Worm (Caenorhabditis elegans): Measurements from ENCODE around the gene cpg-18.
A peak's percentile ranks its signal among the peaks of the same experiment; 100 is the strongest.

cpg-18 gene

DNA sequence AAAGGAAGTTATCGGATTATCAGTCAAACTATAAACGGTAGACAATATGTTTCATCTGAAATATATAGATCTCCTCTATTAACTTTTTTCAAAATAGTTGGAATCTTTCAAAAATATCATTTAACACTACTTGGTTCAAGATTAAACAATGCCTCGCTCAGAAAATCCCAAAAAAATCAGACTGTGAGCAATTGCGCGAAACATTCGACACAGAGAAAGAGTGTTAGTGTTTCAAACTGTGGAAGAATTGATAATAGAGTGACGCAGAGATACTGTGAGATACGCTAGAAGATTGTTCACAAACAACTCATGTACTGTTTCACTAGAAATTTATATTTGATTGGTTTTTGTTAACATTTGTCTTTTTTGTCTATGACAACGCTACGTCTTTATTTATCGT, 6.2 kb downstream of the cpg-18 start, which contains the start of gene chil-11:
TSS of gene chil-11 (plus strand) at position 301 of the 400 bp plus-strand sequence.
- TF ChIP-seq hlh-26 (GFP tag; conservative IDR thresholded peaks at IDR 0.05), result no peak
- no peak for TF ChIP-seq T07F8.4 (tag; optimal IDR thresholded peaks at IDR 0.05)
- no peak for TF ChIP-seq nhr-80 (tag; optimal IDR thresholded peaks at IDR 0.05)
- no peak for TF ChIP-seq hrde-1 (tag; optimal IDR thresholded peaks at IDR 0.05; ENCODE audit: borderline replicate concordance)
- TF ChIP-seq unc-130 (GFP tag; optimal IDR thresholded peaks at IDR 0.05), result no peak
- no peak for TF ChIP-seq ceh-91 (GFP tag; IDR thresholded peaks at IDR 0.05)
- TF ChIP-seq unc-62 (GFP tag; optimal IDR thresholded peaks at IDR 0.05), result no peak
- TF ChIP-seq nhr-27 (tag; optimal IDR thresholded peaks at IDR 0.05), result no peak
- no peak for TF ChIP-seq gei-17 (GFP tag; optimal IDR thresholded peaks at IDR 0.05)
- TF ChIP-seq ceh-27 (GFP tag; optimal IDR thresholded peaks at IDR 0.05), result no peak
- no peak for TF ChIP-seq dox-1 (GFP tag; IDR thresholded peaks at IDR 0.05)
- no peak for TF ChIP-seq ztf-18 (tag; optimal IDR thresholded peaks at IDR 0.05)
- TF ChIP-seq F33H1.4 (GFP tag; IDR thresholded peaks at IDR 0.05), result no peak
- no peak for TF ChIP-seq madf-3 (GFP tag; IDR thresholded peaks at IDR 0.05)
- TF ChIP-seq ceh-58 (GFP tag; IDR thresholded peaks at IDR 0.05), result no peak
- no peak for TF ChIP-seq ZK185.1 (tag; optimal IDR thresholded peaks at IDR 0.05; ENCODE audit: poor library complexity, severe bottlenecking)
- TF ChIP-seq let-526 (GFP tag; IDR thresholded peaks at IDR 0.05), result no peak
- no peak for TF ChIP-seq hlh-12 (tag; optimal IDR thresholded peaks at IDR 0.05)
- TF ChIP-seq dpff-1 (tag; optimal IDR thresholded peaks at IDR 0.05), result no peak
- TF ChIP-seq snpc-1.3 (tag; optimal IDR thresholded peaks at IDR 0.05; ENCODE audit: insufficient read depth), result no peak

DNA sequence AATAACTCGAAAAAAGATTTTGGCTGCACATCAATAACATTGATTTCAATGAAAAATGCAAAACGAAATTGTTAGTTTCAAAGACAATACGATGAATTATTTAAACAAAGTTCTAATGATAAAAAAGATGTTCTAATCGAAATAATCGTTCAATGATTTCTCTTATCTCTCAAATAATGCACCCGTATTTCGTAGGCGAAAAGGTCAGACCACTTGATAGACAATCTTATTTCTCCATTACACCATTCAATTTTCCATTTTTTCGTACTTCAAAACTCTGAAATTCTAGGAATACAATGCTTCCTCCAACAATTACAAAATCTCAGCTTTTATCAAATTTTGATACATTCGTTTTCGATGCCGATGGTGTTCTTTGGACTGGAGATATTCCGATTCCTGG, 9.3 kb downstream of the cpg-18 start, which contains the start of gene C45E5.1:
TSS of gene C45E5.1 (plus strand) at position 290 of the 400 bp plus-strand sequence.
- TF ChIP-seq let-607 (tag; optimal IDR thresholded peaks at IDR 0.05) (no peak), C06A6.2 (GFP tag; conservative IDR thresholded peaks at IDR 0.05) (no peak), B0261.1 (tag; optimal IDR thresholded peaks at IDR 0.05) (no peak), ztf-22 (GFP tag; optimal IDR thresholded peaks at IDR 0.05) (no peak), ccch-3 (GFP tag; optimal IDR thresholded peaks at IDR 0.05) (no peak), nhr-80 (tag; optimal IDR thresholded peaks at IDR 0.05) (peak; percentile 12), T26A5.8 (tag; optimal IDR thresholded peaks at IDR 0.05) (no peak)

DNA sequence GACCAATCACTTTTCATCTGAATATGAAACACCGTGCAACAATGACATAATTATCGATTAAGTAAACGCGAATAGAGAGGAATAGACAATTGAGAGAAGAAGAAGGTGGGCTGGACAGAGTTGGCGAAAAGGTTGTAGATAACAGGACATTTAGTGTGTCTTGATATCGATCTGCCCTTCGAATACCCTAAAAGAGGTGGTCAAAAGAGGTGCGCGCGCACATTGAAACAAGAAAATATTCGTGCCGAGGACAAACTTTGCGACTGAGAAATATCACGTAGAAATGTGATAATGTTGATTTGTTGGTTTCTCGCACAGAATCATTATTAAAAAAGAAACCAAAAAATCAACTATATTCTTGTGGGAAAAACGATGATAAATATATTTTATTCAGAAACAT, 15.1 kb downstream of the cpg-18 start:
- TF ChIP-seq mel-28 (tag; optimal IDR thresholded peaks at IDR 0.05; ENCODE audit: borderline replicate concordance) (no peak), athp-1 (tag; optimal IDR thresholded peaks at IDR 0.05) (no peak), C17E4.6 (GFP tag; IDR thresholded peaks at IDR 0.05) (no peak), ceh-58 (GFP tag; IDR thresholded peaks at IDR 0.05) (no peak), akir-1 (GFP tag; optimal IDR thresholded peaks at IDR 0.05) (no peak), bed-2 (GFP tag; IDR thresholded peaks at IDR 0.05) (no peak), K11D2.4 (GFP tag; IDR thresholded peaks at IDR 0.05) (no peak), F23B12.7 (tag; optimal IDR thresholded peaks at IDR 0.05; ENCODE audit: insufficient read depth) (no peak), F49E8.2 (tag; optimal IDR thresholded peaks at IDR 0.05; ENCODE audit: insufficient read depth) (no peak), cebp-1 (GFP tag; IDR thresholded peaks at IDR 0.05) (no peak), cebp-1 (tag; optimal IDR thresholded peaks at IDR 0.05) (no peak), lag-1 (GFP tag; IDR thresholded peaks at IDR 0.05) (no peak), nhr-80 (tag; optimal IDR thresholded peaks at IDR 0.05) (peak; percentile 24), lin-40 (tag; optimal IDR thresholded peaks at IDR 0.05) (no peak), Y95B8A.8 (GFP tag; IDR thresholded peaks at IDR 0.05) (no peak), T26A5.8 (tag; optimal IDR thresholded peaks at IDR 0.05) (no peak), B0336.3 (GFP tag; IDR thresholded peaks at IDR 0.05) (no peak), F37B4.10 (GFP tag; IDR thresholded peaks at IDR 0.05) (0 out of 2 replicates have a peak, but pooled peaks have one; percentile 28), hmg-1.2 (GFP tag; IDR thresholded peaks at IDR 0.05) (peak; percentile 31; the same call in 1 of the 2 replicates), Y53G8AR.9 (GFP tag; conservative IDR thresholded peaks at IDR 0.05) (0 out of 2 replicates have a peak, but pooled peaks have one; percentile 20)
